Fruit fly (Drosophila melanogaster) whole organism, embryonic: ENCODE measurements around the gene prd1.

Experiments used
- Abd-B ChIP-seq: fragments of 200-800 bp; sonication (Bioruptor generic); optimal IDR thresholded peaks from 2 replicates; lab custom pipeline; 2018; ENCODE audit warnings: missing biosample characterization, mild to moderate bottlenecking, missing genetic modification characterization, moderate library complexity
- Antp ChIP-seq: fragments of 200-800 bp; sonication (Bioruptor generic); optimal IDR thresholded peaks from 3 replicates; lab custom pipeline; 2016; ENCODE audit warnings: missing biosample characterization, missing genetic modification characterization
- Asciz ChIP-seq: fragments of 200-800 bp; sonication (Bioruptor generic); optimal IDR thresholded peaks from 2 replicates; lab custom pipeline; 2017; ENCODE audit warnings: missing biosample characterization, mild to moderate bottlenecking, missing genetic modification characterization, missing genetic modification reagents
- Bdp1 ChIP-seq: fragments of 200-800 bp; sonication (Bioruptor generic); optimal IDR thresholded peaks from 3 replicates; lab custom pipeline; 2016; ENCODE audit warnings: missing biosample characterization, missing genetic modification characterization
- CG10543 ChIP-seq: fragments of 200-800 bp; sonication (Bioruptor generic); optimal IDR thresholded peaks from 3 replicates; lab custom pipeline; 2017; ENCODE audit warnings: missing biosample characterization, mild to moderate bottlenecking, missing genetic modification characterization, moderate library complexity
- CG13624 ChIP-seq: fragments of 200-800 bp; sonication (Bioruptor generic); optimal IDR thresholded peaks from 2 replicates; lab custom pipeline; 2016; ENCODE audit warnings: missing biosample characterization, missing genetic modification characterization
- CG14667 ChIP-seq: fragments of 200-800 bp; sonication (Bioruptor generic); IDR thresholded peaks from 2 replicates; pipeline ENCODE4 v1.3.6; 2022; ENCODE audit warnings: missing biosample characterization, missing genetic modification characterization
- CG15696 ChIP-seq: fragments of 200-800 bp; sonication (Bioruptor generic); optimal IDR thresholded peaks from 2 replicates; lab custom pipeline; 2019; ENCODE audit warnings: missing biosample characterization, mild to moderate bottlenecking, missing genetic modification characterization, moderate library complexity
- CG17802 ChIP-seq: fragments of 200-800 bp; sonication (Bioruptor generic); optimal IDR thresholded peaks from 2 replicates; lab custom pipeline; 2018; ENCODE audit warnings: missing biosample characterization, mild to moderate bottlenecking, missing genetic modification characterization, moderate library complexity
- CG17829 ChIP-seq: fragments of 200-800 bp; optimal IDR thresholded peaks from 2 replicates; lab custom pipeline; 2019; ENCODE audit warnings: missing biosample characterization, mild to moderate bottlenecking, missing genetic modification characterization, moderate library complexity
- CG17912 ChIP-seq: fragments of 200-800 bp; sonication (Bioruptor generic); optimal IDR thresholded peaks from 2 replicates; lab custom pipeline; 2018; ENCODE audit warnings: missing biosample characterization, mild to moderate bottlenecking, missing genetic modification characterization
- CG18262 ChIP-seq: fragments of 200-800 bp; optimal IDR thresholded peaks from 3 replicates; lab custom pipeline; 2019; ENCODE audit warnings: missing biosample characterization, mild to moderate bottlenecking, missing genetic modification characterization, moderate library complexity
- CG2129 ChIP-seq: fragments of 200-800 bp; sonication (Bioruptor generic); IDR thresholded peaks from 2 replicates; pipeline ENCODE4 v1.3.6; 2022; ENCODE audit warnings: missing biosample characterization, missing genetic modification characterization; ENCODE audit not compliant: partially characterized antibody
- CG2199 ChIP-seq: fragments of 200-800 bp; sonication (Bioruptor generic); IDR thresholded peaks from 3 replicates; pipeline ENCODE4 v1.3.6; 2022; ENCODE audit warnings: missing biosample characterization, missing genetic modification characterization
- CG3163 ChIP-seq: fragments of 200-800 bp; sonication (Bioruptor generic); optimal IDR thresholded peaks from 3 replicates; lab custom pipeline; 2016; ENCODE audit warnings: missing biosample characterization, missing genetic modification characterization
- CG34376 ChIP-seq: fragments of 200-800 bp; sonication (Bioruptor generic); optimal IDR thresholded peaks from 2 replicates; lab custom pipeline; 2018; ENCODE audit warnings: missing biosample characterization, mild to moderate bottlenecking, missing genetic modification characterization
- CG7839 ChIP-seq: fragments of 200-800 bp; sonication (Bioruptor generic); optimal IDR thresholded peaks from 3 replicates; lab custom pipeline; 2018; ENCODE audit warnings: missing biosample characterization, mild to moderate bottlenecking, missing genetic modification characterization, moderate library complexity
- CG8388 ChIP-seq: fragments of 200-800 bp; sonication (Bioruptor generic); optimal IDR thresholded peaks from 2 replicates; lab custom pipeline; 2019; ENCODE audit warnings: missing biosample characterization, mild to moderate bottlenecking, missing genetic modification characterization, moderate library complexity
- CG8924 ChIP-seq: fragments of 200-800 bp; optimal IDR thresholded peaks from 3 replicates; lab custom pipeline; 2019; ENCODE audit warnings: missing biosample characterization, mild to moderate bottlenecking, missing genetic modification characterization, moderate library complexity
- CG9932 ChIP-seq: fragments of 200-800 bp; sonication (Bioruptor generic); IDR thresholded peaks from 2 replicates; pipeline ENCODE4 v1.3.6; 2022; ENCODE audit warnings: missing biosample characterization, missing genetic modification characterization
- Eip74EF ChIP-seq, 2 experiments: fragments of 200-800 bp in 1 of 2; fragments of >200 bp in 1 of 2; sonication (Bioruptor generic) in 1 of 2; optimal IDR thresholded peaks; 2 replicates each; lab custom pipeline; 2017 to 2019; ENCODE audit warnings: missing biosample characterization in 2 of 2, missing genetic modification characterization in 2 of 2, mild to moderate bottlenecking in 1 of 2, moderate library complexity in 1 of 2
- Mrtf ChIP-seq: fragments of 200-800 bp; sonication (Bioruptor generic); IDR thresholded peaks from 3 replicates; pipeline ENCODE4 v1.3.6; 2022; ENCODE audit warnings: missing biosample characterization, missing genetic modification characterization
- NC2β ChIP-seq: fragments of 200-800 bp; sonication (Bioruptor generic); optimal IDR thresholded peaks from 2 replicates; lab custom pipeline; 2016; ENCODE audit warnings: missing biosample characterization, missing genetic modification characterization
- Pdp1 ChIP-seq, 2 experiments: fragments of 200-800 bp; sonication (Bioruptor generic); optimal IDR thresholded peaks; 3 replicates each; lab custom pipeline; 2016; ENCODE audit warnings: missing biosample characterization in 2 of 2, missing genetic modification characterization in 2 of 2, mild to moderate bottlenecking in 1 of 2, moderate library complexity in 1 of 2
- Sry-δ ChIP-seq: fragments of 200-800 bp; sonication (Bioruptor generic); optimal IDR thresholded peaks from 2 replicates; lab custom pipeline; 2016; ENCODE audit warnings: missing biosample characterization, missing genetic modification characterization
- Xbp1 ChIP-seq: fragments of 200-800 bp; sonication (Bioruptor generic); optimal IDR thresholded peaks from 3 replicates; lab custom pipeline; 2016; ENCODE audit warnings: missing biosample characterization, mild to moderate bottlenecking, missing genetic modification characterization
- amos ChIP-seq: fragments of 200-800 bp; sonication (Bioruptor generic); IDR thresholded peaks from 2 replicates; pipeline ENCODE4 v1.3.6; 2022; ENCODE audit warnings: missing biosample characterization, missing genetic modification characterization; ENCODE audit not compliant: partially characterized antibody
- ase ChIP-seq: fragments of 200-800 bp; sonication (Bioruptor generic); IDR thresholded peaks from 3 replicates; pipeline ENCODE4 v1.3.6; 2022; ENCODE audit warnings: missing biosample characterization, missing genetic modification characterization
- br ChIP-seq: fragments of >200 bp; optimal IDR thresholded peaks from 2 replicates; lab custom pipeline; 2017
- caup ChIP-seq: fragments of 200-800 bp; sonication (Bioruptor generic); optimal IDR thresholded peaks from 3 replicates; lab custom pipeline; 2017; ENCODE audit warnings: missing biosample characterization, mild to moderate bottlenecking, missing genetic modification characterization, moderate library complexity; ENCODE audit not compliant: severe bottlenecking
- chinmo ChIP-seq: fragments of 200-800 bp; sonication (Bioruptor generic); IDR thresholded peaks from 4 replicates; pipeline ENCODE4 v1.3.6; 2022; ENCODE audit warnings: missing biosample characterization, missing genetic modification characterization; ENCODE audit not compliant: partially characterized antibody
- corto ChIP-seq: fragments of 200-800 bp; sonication (Bioruptor generic); optimal IDR thresholded peaks from 2 replicates; lab custom pipeline; 2016; ENCODE audit warnings: missing biosample characterization, mild to moderate bottlenecking, missing genetic modification characterization, moderate library complexity
- crc ChIP-seq: fragments of 200-800 bp; sonication (Bioruptor generic); optimal IDR thresholded peaks from 2 replicates; lab custom pipeline; 2016; ENCODE audit warnings: missing biosample characterization, missing genetic modification characterization
- dmrt11E ChIP-seq: fragments of 200-800 bp; sonication (Bioruptor generic); optimal IDR thresholded peaks from 3 replicates; lab custom pipeline; 2018; ENCODE audit warnings: missing biosample characterization, mild to moderate bottlenecking, missing genetic modification characterization, moderate library complexity
- exex ChIP-seq: fragments of 200-800 bp; sonication (Bioruptor generic); optimal IDR thresholded peaks from 4 replicates; lab custom pipeline; 2018; ENCODE audit warnings: missing biosample characterization, mild to moderate bottlenecking, missing genetic modification characterization, moderate library complexity
- ftz-f1 ChIP-seq: fragments of 200-800 bp; sonication (Bioruptor generic); optimal IDR thresholded peaks from 2 replicates; lab custom pipeline; 2016; ENCODE audit warnings: missing biosample characterization, missing genetic modification characterization
- gcm2 ChIP-seq: fragments of 200-800 bp; sonication (Bioruptor generic); optimal IDR thresholded peaks from 2 replicates; lab custom pipeline; 2016; ENCODE audit warnings: missing biosample characterization, missing genetic modification characterization
- ham ChIP-seq: fragments of 200-800 bp; sonication (Bioruptor generic); IDR thresholded peaks from 2 replicates; pipeline ENCODE4 v1.3.6; 2022; ENCODE audit warnings: missing biosample characterization, missing genetic modification characterization
- kah ChIP-seq: fragments of 200-800 bp; sonication (Bioruptor generic); optimal IDR thresholded peaks from 2 replicates; lab custom pipeline; 2018; ENCODE audit warnings: missing biosample characterization, mild to moderate bottlenecking, missing genetic modification characterization
- lola ChIP-seq, 3 experiments: fragments of >200 bp in 2 of 3; fragments of 200-800 bp in 1 of 3; sonication (Bioruptor generic) in 1 of 3; optimal IDR thresholded peaks; 2 replicates each; lab custom pipeline; 2017 to 2019; ENCODE audit warnings: missing biosample characterization in 3 of 3, missing genetic modification characterization in 3 of 3, mild to moderate bottlenecking in 1 of 3, moderate library complexity in 1 of 3
- mam ChIP-seq: fragments of 200-800 bp; sonication (Bioruptor generic); optimal IDR thresholded peaks from 3 replicates; lab custom pipeline; 2016; ENCODE audit warnings: missing biosample characterization, missing genetic modification characterization
- mirr ChIP-seq: fragments of 200-800 bp; sonication (Bioruptor generic); optimal IDR thresholded peaks from 3 replicates; lab custom pipeline; 2018; ENCODE audit warnings: missing biosample characterization, mild to moderate bottlenecking, missing genetic modification characterization
- nom ChIP-seq: fragments of 200-800 bp; sonication (Bioruptor generic); optimal IDR thresholded peaks from 2 replicates; lab custom pipeline; 2017; ENCODE audit warnings: missing biosample characterization, missing genetic modification characterization, mild to moderate bottlenecking, moderate library complexity, missing genetic modification reagents
- shn ChIP-seq: fragments of 200-800 bp; sonication (Bioruptor generic); optimal IDR thresholded peaks from 3 replicates; lab custom pipeline; 2016; ENCODE audit warnings: missing biosample characterization, missing genetic modification characterization
- sob ChIP-seq: fragments of 200-800 bp; sonication (Bioruptor generic); IDR thresholded peaks from 2 replicates; pipeline ENCODE4 v1.3.6; 2022; ENCODE audit warnings: missing biosample characterization, missing genetic modification characterization
- sug ChIP-seq: fragments of 200-800 bp; optimal IDR thresholded peaks from 2 replicates; lab custom pipeline; 2019; ENCODE audit warnings: missing biosample characterization, mild to moderate bottlenecking, missing genetic modification characterization, moderate library complexity
- trh ChIP-seq: fragments of 200-800 bp; sonication (Bioruptor generic); optimal IDR thresholded peaks from 2 replicates; lab custom pipeline; 2016; ENCODE audit warnings: missing biosample characterization, missing genetic modification characterization

The prd1 gene

DNA sequence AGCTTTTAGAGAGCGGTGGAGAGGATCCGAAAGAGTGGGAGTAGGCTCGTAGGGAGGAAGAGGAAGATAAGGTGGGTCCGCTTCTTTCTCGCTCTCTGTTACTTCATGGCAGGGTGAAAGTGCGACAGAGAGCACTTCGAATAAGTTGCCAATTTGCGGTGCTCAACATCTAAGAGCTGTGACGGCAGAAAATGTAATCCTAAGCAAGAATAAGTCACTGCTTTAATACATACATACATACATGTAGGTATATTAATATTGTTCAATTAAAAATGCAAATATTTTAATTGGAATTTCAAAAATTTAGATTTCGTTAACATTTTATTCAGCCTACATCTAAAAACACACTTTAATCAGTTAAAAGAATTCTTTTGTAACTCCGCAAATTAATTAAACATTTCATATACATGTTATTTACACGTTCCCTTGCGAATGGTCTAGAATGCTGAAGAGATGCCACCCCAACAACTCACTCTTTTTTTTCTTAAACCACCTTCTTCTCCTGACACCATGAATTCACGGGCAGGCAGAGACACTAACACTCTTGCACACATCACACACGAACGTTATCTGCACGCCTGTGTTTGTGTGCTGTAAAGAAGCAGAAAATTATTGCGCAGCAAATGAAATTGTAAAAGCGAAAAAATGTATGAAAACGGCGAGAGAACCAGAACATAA is 28.2 kb downstream of the prd1 start (continued):
- TF ChIP-seq CG8924 (tag; lab: Kevin White, UChicago) (peak; percentile 18), Mrtf (no peak), lola (GFP tag; optimal IDR thresholded peaks at IDR 0.05; lab: Kevin White, UChicago) (peak in 1 of 3 experiments; percentile 6), amos (no peak), CG2199 (GFP tag; lab: Robert Waterston, UW) (no peak), CG2129 (GFP tag; lab: Robert Waterston, UW) (no peak), shn (no peak), CG15696 (tag; lab: Kevin White, UChicago) (no peak), kah (peak; percentile 5), CG17912 (GFP tag; lab: Kevin White, UChicago) (no peak)
- TF ChIP-seq, all 482 proteins: peak for 69

DNA sequence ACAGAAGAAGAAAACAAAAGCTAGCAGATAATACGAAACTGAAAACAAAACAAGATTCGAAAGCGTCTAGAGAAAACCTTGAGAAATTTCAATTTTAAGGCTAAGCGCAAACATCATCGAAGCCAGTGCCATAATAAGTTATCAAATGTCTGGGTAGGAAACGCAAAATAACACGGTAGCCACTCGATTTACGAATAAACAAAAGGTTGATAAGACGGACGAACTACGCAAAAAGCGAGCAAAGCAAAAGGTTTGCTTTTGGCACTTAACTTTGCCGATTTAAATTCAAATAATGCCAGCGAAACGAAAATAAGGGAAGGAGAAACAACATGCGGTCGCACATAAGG is 28.7 kb downstream of the prd1 start:
- TF ChIP-seq trh (GFP tag; lab: Kevin White, UChicago), result no peak
- TF ChIP-seq CG3163 (GFP tag; lab: Kevin White, UChicago), result peak; percentile 10
- TF ChIP-seq CG34376 (GFP tag; lab: Kevin White, UChicago), result peak; percentile 35
- no peak for TF ChIP-seq CG17829 (tag; lab: Kevin White, UChicago)
- TF ChIP-seq Asciz, result no peak
- no peak for TF ChIP-seq dmrt11E (tag; lab: Kevin White, UChicago)
- TF ChIP-seq CG10543, result no peak
- TF ChIP-seq CG18262 (tag; lab: Kevin White, UChicago), result no peak
- no peak for TF ChIP-seq CG9932 (GFP tag; lab: Robert Waterston, UW)
- TF ChIP-seq CG13624 (GFP tag; lab: Kevin White, UChicago), result peak; percentile 5
- TF ChIP-seq CG7839 (tag; lab: Kevin White, UChicago), result no peak
- TF ChIP-seq gcm2 (GFP tag; lab: Kevin White, UChicago), result no peak
- TF ChIP-seq Bdp1 (GFP tag; lab: Kevin White, UChicago), result no peak
- TF ChIP-seq CG17802 (tag; lab: Kevin White, UChicago), result no peak
- TF ChIP-seq ase (GFP tag; lab: Robert Waterston, UW), result no peak
- no peak for TF ChIP-seq caup (GFP tag; lab: Kevin White, UChicago)
- no peak for TF ChIP-seq chinmo (GFP tag; lab: Robert Waterston, UW)
- peak; percentile 11 for TF ChIP-seq ftz-f1 (GFP tag; lab: Kevin White, UChicago)
- TF ChIP-seq Antp (GFP tag; lab: Kevin White, UChicago), result no peak
- no peak for TF ChIP-seq CG14667 (GFP tag; lab: Robert Waterston, UW)
- no peak for TF ChIP-seq CG8388 (GFP tag; lab: Kevin White, UChicago)
- TF ChIP-seq br (lab: Kevin White, UChicago), result no peak
- TF ChIP-seq Abd-B (GFP tag; lab: Kevin White, UChicago), result no peak
- TF ChIP-seq nom (GFP tag; lab: Kevin White, UChicago), result no peak
- TF ChIP-seq ham (GFP tag; lab: Robert Waterston, UW), result no peak
- peak; percentile 66 for TF ChIP-seq sug (tag; lab: Kevin White, UChicago)
- TF ChIP-seq corto (GFP tag; lab: Kevin White, UChicago), result no peak
- no peak for TF ChIP-seq mam
- TF ChIP-seq Eip74EF (GFP tag; optimal IDR thresholded peaks at IDR 0.05; lab: Kevin White, UChicago), result no peak
- no peak for TF ChIP-seq Xbp1 (GFP tag; lab: Kevin White, UChicago)
- no peak for TF ChIP-seq Sry-δ (GFP tag; lab: Kevin White, UChicago)
- no peak for TF ChIP-seq crc (GFP tag; lab: Kevin White, UChicago)
- peak; percentile 50 for TF ChIP-seq exex
- no peak for TF ChIP-seq sob
- peak in 1 of 2 experiments; percentile 60 for TF ChIP-seq Pdp1 (GFP tag; optimal IDR thresholded peaks at IDR 0.05; lab: Kevin White, UChicago)
- TF ChIP-seq NC2β, result no peak
- TF ChIP-seq mirr (GFP tag; lab: Kevin White, UChicago), result peak; percentile 7
- TF ChIP-seq, all 482 proteins: peak for 8
